Fruit fly (Drosophila melanogaster): Measurements from ENCODE around the gene Asciz.

The Asciz gene

dm6 chr3L:3127544-3127943 lies 38.5 kb downstream of the Asciz start, which contains the start of gene promL (continued):
- TF ChIP-seq CG4707 (GFP tag; optimal IDR thresholded peaks at IDR 0.05): peak; percentile 46
- peak; percentile 90 for TF ChIP-seq YL-1 (GFP tag; optimal IDR thresholded peaks at IDR 0.05)
- TF ChIP-seq Hsf (GFP tag; optimal IDR thresholded peaks at IDR 0.05): peak; percentile 60
- peak; percentile 47 for TF ChIP-seq CG33557 (GFP tag; optimal IDR thresholded peaks at IDR 0.05)
- TF ChIP-seq zf30C (GFP tag; optimal IDR thresholded peaks at IDR 0.05): peak; percentile 23
- no peak for TF ChIP-seq Atf6 (GFP tag; IDR thresholded peaks at IDR 0.05)
- TF ChIP-seq CG13287 (GFP tag; IDR thresholded peaks at IDR 0.05; ENCODE audit: partially characterized antibody): peak; percentile 44; the same call in 1 of the 2 replicates
- peak; percentile 71 for TF ChIP-seq CG18599 (GFP tag; optimal IDR thresholded peaks at IDR 0.05)
- peak; percentile 26 for TF ChIP-seq CG7271 (tag; optimal IDR thresholded peaks at IDR 0.05)
- TF ChIP-seq CG34422 (GFP tag; IDR thresholded peaks at IDR 0.05): peak; percentile 71; the same call in 1 of the 3 replicates
- peak; percentile 75 for TF ChIP-seq CG17829 (tag; optimal IDR thresholded peaks at IDR 0.05)
- TF ChIP-seq CG4617 (GFP tag; optimal IDR thresholded peaks at IDR 0.05; ENCODE audit: borderline replicate concordance): peak; percentile 74
- TF ChIP-seq da (GFP tag; optimal IDR thresholded peaks at IDR 0.05): no peak
- peak; percentile 32 to 86 for TF ChIP-seq Pdp1 (GFP tag; optimal IDR thresholded peaks at IDR 0.05)
- TF ChIP-seq Optix (GFP tag; IDR thresholded peaks at IDR 0.05): no peak
- TF ChIP-seq crol (GFP tag; IDR thresholded peaks at IDR 0.05): no peak
- TF ChIP-seq pfk (GFP tag; optimal IDR thresholded peaks at IDR 0.05): no peak
- no peak for TF ChIP-seq slou (GFP tag; optimal IDR thresholded peaks at IDR 0.05)
- TF ChIP-seq peb (GFP tag; IDR thresholded peaks at IDR 0.05): no peak
- TF ChIP-seq CHES-1-like (GFP tag; optimal IDR thresholded peaks at IDR 0.05): peak; percentile 61
- no peak for TF ChIP-seq CG10654 (GFP tag; optimal IDR thresholded peaks at IDR 0.05)
- TF ChIP-seq CG17802 (tag; optimal IDR thresholded peaks at IDR 0.05): no peak
- TF ChIP-seq CG17385 (GFP tag; optimal IDR thresholded peaks at IDR 0.05): peak; percentile 48
- no peak for TF ChIP-seq Gsc (GFP tag; IDR thresholded peaks at IDR 0.05)
- TF ChIP-seq CG2678 (tag; optimal IDR thresholded peaks at IDR 0.05): peak; percentile 41
- TF ChIP-seq CG12219 (GFP tag; optimal IDR thresholded peaks at IDR 0.05): peak; percentile 39
- peak; percentile 5; the same call in 1 of the 2 replicates for TF ChIP-seq Xrp1 (GFP tag; IDR thresholded peaks at IDR 0.05)
- TF ChIP-seq pum (GFP tag; optimal IDR thresholded peaks at IDR 0.05): peak; percentile 16
- TF ChIP-seq CG4730 (GFP tag; IDR thresholded peaks at IDR 0.05): no peak
- 0 out of 2 replicates have a peak, but pooled peaks have one; percentile 4 for TF ChIP-seq sim (GFP tag; IDR thresholded peaks at IDR 0.05)
- TF ChIP-seq gro (GFP tag; optimal IDR thresholded peaks at IDR 0.05): peak; percentile 77
- no peak for TF ChIP-seq Sry-β (GFP tag; optimal IDR thresholded peaks at IDR 0.05)
- no peak for TF ChIP-seq fd96Cb (tag; optimal IDR thresholded peaks at IDR 0.05)
- TF ChIP-seq crp (GFP tag; optimal IDR thresholded peaks at IDR 0.05): peak in 1 of 2 experiments; percentile 30
- TF ChIP-seq ssp (GFP tag; IDR thresholded peaks at IDR 0.05): no peak
- peak; percentile 79 for TF ChIP-seq Bteb2 (GFP tag; optimal IDR thresholded peaks at IDR 0.05)
- peak; percentile 48 for TF ChIP-seq CG9727 (GFP tag; optimal IDR thresholded peaks at IDR 0.05)
- no peak for TF ChIP-seq pan (optimal IDR thresholded peaks at IDR 0.05)
- TF ChIP-seq pan (GFP tag; optimal IDR thresholded peaks at IDR 0.05 in 1 of 2, IDR thresholded peaks at IDR 0.05 in 1 of 2): peak in 1 of 2 experiments; percentile 30
- TF ChIP-seq Rfx (GFP tag; IDR thresholded peaks at IDR 0.05): peak; percentile 77
- peak; percentile 15; the same call in 1 of the 2 replicates for TF ChIP-seq wdn (GFP tag; IDR thresholded peaks at IDR 0.05)
- no peak for TF ChIP-seq Lim3 (GFP tag; IDR thresholded peaks at IDR 0.05)
- TF ChIP-seq bbx (GFP tag; IDR thresholded peaks at IDR 0.05; ENCODE audit: partially characterized antibody): peak; percentile 72
- peak; percentile 48 for TF ChIP-seq CG12299 (tag; optimal IDR thresholded peaks at IDR 0.05)
- peak; percentile 79 for TF ChIP-seq bcd (GFP tag; optimal IDR thresholded peaks at IDR 0.05)
- TF ChIP-seq gfzf (GFP tag; optimal IDR thresholded peaks at IDR 0.05): peak; percentile 99
- TF ChIP-seq fru (optimal IDR thresholded peaks at IDR 0.05): no peak
- no peak; the same call in 1 of the 2 replicates for TF ChIP-seq seq (GFP tag; IDR thresholded peaks at IDR 0.05)
- peak; percentile 53 for TF ChIP-seq D19A (tag; optimal IDR thresholded peaks at IDR 0.05)
- TF ChIP-seq CG2116 (GFP tag; optimal IDR thresholded peaks at IDR 0.05): peak; percentile 76
- peak; percentile 7 for TF ChIP-seq CG1529 (GFP tag; optimal IDR thresholded peaks at IDR 0.05)
